Worm (Caenorhabditis elegans) whole organism, L4 larva: ENCODE measurements around the gene Y46H3D.1.

ENCODE experiments used
- T26A8.4 ChIP-seq: fragments of 200-800 bp; sonication (Bioruptor generic); IDR thresholded peaks from 2 replicates; pipeline ENCODE4 v1.3.6; 2022; ENCODE audit warnings: missing genetic modification characterization, missing compliant biosample characterization
- Y5F2A.4 ChIP-seq: fragments of 200-800 bp; sonication (Bioruptor generic); optimal IDR thresholded peaks from 2 replicates; lab custom pipeline; 2018; ENCODE audit warnings: mild to moderate bottlenecking, missing genetic modification characterization, missing compliant biosample characterization
- ceh-20 ChIP-seq: fragments of 200-800 bp; sonication (Bioruptor generic); IDR thresholded peaks from 2 replicates; pipeline ENCODE4 v1.3.6; 2022; ENCODE audit warnings: missing genetic modification reagents, missing genetic modification characterization, missing compliant biosample characterization
- lim-7 ChIP-seq: fragments of 200-800 bp; sonication (Bioruptor generic); IDR thresholded peaks from 2 replicates; pipeline ENCODE4 v1.3.6; 2022; ENCODE audit warnings: missing genetic modification characterization, missing compliant biosample characterization
- mdl-1 ChIP-seq, 2 experiments: fragments of 150-350 bp in 1 of 2; sonication (generic microtip) in 1 of 2; optimal IDR thresholded peaks; 2 replicates each; lab custom pipeline; 2014 to 2017; ENCODE audit warnings: missing biosample characterization in 2 of 2, missing genetic modification characterization in 2 of 2
- nhr-237 ChIP-seq: sonication (generic microtip); optimal IDR thresholded peaks from 2 replicates; lab custom pipeline; 2017; ENCODE audit warnings: missing biosample characterization, missing genetic modification characterization
- nhr-25 ChIP-seq: sonication (generic microtip); optimal IDR thresholded peaks from 2 replicates; lab custom pipeline; 2017; ENCODE audit warnings: missing genetic modification characterization, mild to moderate bottlenecking, missing compliant biosample characterization, antibody characterized with exemption, moderate library complexity, borderline replicate concordance; ENCODE audit not compliant: insufficient read depth
- rbr-2 ChIP-seq: sonication (generic microtip); optimal IDR thresholded peaks from 2 replicates; lab custom pipeline; 2016; ENCODE audit warnings: missing genotype, missing genetic modification characterization, missing compliant biosample characterization
- skn-1 ChIP-seq: fragments of 150-350 bp; optimal IDR thresholded peaks from 2 replicates; lab custom pipeline; 2014; ENCODE audit warnings: missing biosample characterization, missing genetic modification characterization
- tra-1 ChIP-seq: fragments of 200-800 bp; sonication (Bioruptor generic); IDR thresholded peaks from 2 replicates; pipeline ENCODE4 v1.3.6; 2022; ENCODE audit warnings: missing genetic modification reagents, missing genetic modification characterization, missing compliant biosample characterization
- unc-62 ChIP-seq, 3 experiments: fragments of 150-350 bp in 1 of 3; sonication (generic microtip); optimal IDR thresholded peaks in 2 of 3; peaks in 1 of 3; 1 replicate in 1 of 3; 2 replicates in 2 of 3; lab custom pipeline; 2014 to 2017; ENCODE audit warnings: missing biosample characterization in 3 of 3, missing genetic modification characterization in 3 of 3, missing genetic modification reagents in 3 of 3, missing genotype in 1 of 3

DNA sequence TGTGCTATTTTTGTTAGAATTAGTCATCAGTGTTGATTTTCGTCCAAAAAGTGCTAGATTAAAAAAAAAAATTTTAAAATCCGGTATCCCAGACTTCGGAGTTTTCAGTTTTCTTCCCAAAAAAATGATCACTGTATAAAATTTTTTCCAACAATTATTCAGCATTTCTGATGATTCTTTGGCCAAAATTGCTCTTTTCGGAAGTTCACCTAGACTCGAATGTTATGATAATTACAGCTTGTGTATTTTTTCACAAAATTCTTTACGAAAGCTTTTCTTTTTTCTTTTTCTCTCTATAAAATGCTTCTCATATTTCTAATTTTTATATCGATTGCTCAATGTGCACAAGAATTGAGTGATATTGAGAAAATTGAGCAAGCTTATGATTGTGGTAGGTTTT is 10.6 kb upstream of the Y46H3D.1 start, which contains the start of gene irld-17:
- TF ChIP-seq lim-7 (GFP tag; lab: Robert Waterston, UW) = no peak
- no peak for TF ChIP-seq nhr-25 (tag; lab: Kevin White, UChicago)
- no peak for TF ChIP-seq mdl-1 (tag; optimal IDR thresholded peaks at IDR 0.05; lab: Kevin White, UChicago)
- TF ChIP-seq tra-1 (GFP tag; lab: Robert Waterston, UW) = no peak
- no peak for TF ChIP-seq Y5F2A.4 (GFP tag; lab: Kevin White, UChicago)
- no peak for TF ChIP-seq rbr-2 (tag; lab: Kevin White, UChicago)
- no peak for TF ChIP-seq skn-1
- TF ChIP-seq unc-62 (GFP tag; optimal IDR thresholded peaks at IDR 0.05 in 1 of 2; lab: Kevin White, UChicago) = no peak
- no peak for TF ChIP-seq unc-62 (tag; optimal IDR thresholded peaks at IDR 0.05; lab: Kevin White, UChicago)
- no peak for TF ChIP-seq ceh-20 (GFP tag; lab: Robert Waterston, UW)
- TF ChIP-seq nhr-237 (tag; lab: Kevin White, UChicago) = no peak
- no peak for TF ChIP-seq T26A8.4 (GFP tag; lab: Robert Waterston, UW)
